Worm (Caenorhabditis elegans) whole organism, L2 larva: ENCODE results near the gene K05F1.9.

Experiments
- ZK546.5 ChIP-seq: sonication (generic microtip); optimal IDR thresholded peaks from 2 replicates; lab custom pipeline; 2017; ENCODE audit warnings: missing biosample characterization, missing genetic modification characterization
- alr-1 ChIP-seq: fragments of 150-350 bp; optimal IDR thresholded peaks from 2 replicates; lab custom pipeline; 2014; ENCODE audit warnings: missing biosample characterization, missing genetic modification characterization
- ceh-82 ChIP-seq: fragments of 150-350 bp; optimal IDR thresholded peaks from 2 replicates; lab custom pipeline; 2014; ENCODE audit warnings: missing biosample characterization, missing genetic modification characterization
- dmd-4 ChIP-seq: sonication (generic microtip); optimal IDR thresholded peaks from 2 replicates; lab custom pipeline; 2017; ENCODE audit warnings: missing biosample characterization, missing genetic modification characterization
- egl-27 ChIP-seq: sonication (generic microtip); optimal IDR thresholded peaks from 3 replicates; lab custom pipeline; 2017; ENCODE audit warnings: missing biosample characterization, missing genetic modification reagents, missing genetic modification characterization
- mdl-1 ChIP-seq, 2 experiments: fragments of 150-350 bp in 1 of 2; sonication (generic microtip) in 1 of 2; optimal IDR thresholded peaks; 2 replicates each; lab custom pipeline; 2017; ENCODE audit warnings: missing biosample characterization in 2 of 2, missing genetic modification characterization in 2 of 2
- nhr-12 ChIP-seq: fragments of 150-350 bp; optimal IDR thresholded peaks from 2 replicates; lab custom pipeline; 2014; ENCODE audit warnings: missing biosample characterization, missing genetic modification characterization
- nhr-6 ChIP-seq: fragments of 150-350 bp; optimal IDR thresholded peaks from 2 replicates; lab custom pipeline; 2014; ENCODE audit warnings: missing biosample characterization, missing genetic modification characterization
- nhr-77 ChIP-seq: fragments of 150-350 bp; optimal IDR thresholded peaks from 2 replicates; lab custom pipeline; 2014; ENCODE audit warnings: missing biosample characterization, missing genetic modification characterization
- sma-9 ChIP-seq, 2 experiments: fragments of 150-350 bp in 1 of 2; sonication (generic microtip) in 1 of 2; optimal IDR thresholded peaks; 2 replicates each; lab custom pipeline; 2014 to 2016; ENCODE audit warnings: missing genetic modification characterization in 2 of 2, mild to moderate bottlenecking in 1 of 2, missing biosample characterization in 1 of 2, missing compliant biosample characterization in 1 of 2, missing genetic modification reagents in 1 of 2, moderate library complexity in 1 of 2
- unc-62 ChIP-seq: fragments of 150-350 bp; optimal IDR thresholded peaks from 2 replicates; lab custom pipeline; 2014; ENCODE audit warnings: missing biosample characterization, missing genetic modification reagents, missing genetic modification characterization
- zag-1 ChIP-seq: fragments of 150-350 bp; optimal IDR thresholded peaks from 2 replicates; lab custom pipeline; 2014; ENCODE audit warnings: missing biosample characterization, missing genetic modification characterization

DNA sequence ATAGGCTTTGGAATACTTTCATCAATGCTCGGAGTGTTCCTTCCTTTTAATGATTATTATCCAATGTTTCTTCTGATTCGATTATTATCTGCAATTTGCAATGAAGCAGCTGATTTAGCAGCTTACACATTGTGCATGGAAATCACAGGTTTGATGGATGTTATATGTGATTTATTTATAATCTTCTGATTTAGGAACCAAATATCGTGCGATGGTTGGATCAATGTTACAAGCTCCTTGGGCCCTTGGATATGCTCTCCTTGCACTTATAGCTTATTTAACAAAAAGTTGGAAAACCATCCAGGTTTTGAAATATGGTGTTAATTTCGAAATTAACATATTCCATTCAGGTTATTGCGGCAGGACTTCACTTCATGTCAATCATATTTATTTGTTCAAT is 15.5 kb downstream of the K05F1.9 start:
- TF ChIP-seq mdl-1 (tag; optimal IDR thresholded peaks at IDR 0.05; lab: Kevin White, UChicago), result no peak
- no peak for TF ChIP-seq ceh-82 (tag; lab: Kevin White, UChicago)
- no peak for TF ChIP-seq nhr-12 (tag; lab: Kevin White, UChicago)
- TF ChIP-seq ZK546.5 (tag; lab: Kevin White, UChicago), result no peak
- TF ChIP-seq nhr-77 (tag; lab: Kevin White, UChicago), result no peak
- no peak for TF ChIP-seq unc-62 (GFP tag; lab: Kevin White, UChicago)
- TF ChIP-seq alr-1 (tag; lab: Kevin White, UChicago), result no peak
- TF ChIP-seq zag-1 (tag; lab: Kevin White, UChicago), result no peak
- TF ChIP-seq dmd-4 (tag; lab: Kevin White, UChicago), result no peak
- no peak for TF ChIP-seq sma-9 (GFP tag; optimal IDR thresholded peaks at IDR 0.05; lab: Kevin White, UChicago)
- TF ChIP-seq sma-9 (tag; optimal IDR thresholded peaks at IDR 0.05; lab: Kevin White, UChicago), result no peak
- TF ChIP-seq nhr-6, result no peak
- no peak for TF ChIP-seq egl-27 (tag; lab: Kevin White, UChicago)
